Worm (Caenorhabditis elegans): ENCODE results near the gene T26C12.3.

The T26C12.3 gene

ce11 chrIV:3294553-3295185 is 21.5 kb upstream of the T26C12.3 start, which contains the start of gene W08E12.7 (continued):
- TF ChIP-seq ceh-82 (tag; optimal IDR thresholded peaks at IDR 0.05) (no peak), hlh-30 (tag; optimal IDR thresholded peaks at IDR 0.05; ENCODE audit: insufficient read depth) (peak; percentile 97), snpc-1.2 (GFP tag; IDR thresholded peaks at IDR 0.05) (0 out of 2 replicates have a peak, but pooled peaks have one; percentile 36), lin-15B (tag; optimal IDR thresholded peaks at IDR 0.05) (peak; percentile 91), spr-1 (tag; optimal IDR thresholded peaks at IDR 0.05) (peak; percentile 68), jun-1 (tag; optimal IDR thresholded peaks at IDR 0.05) (peak; percentile 66), unc-62 (GFP tag; optimal IDR thresholded peaks at IDR 0.05 in 1 of 2) (peak in 1 of 2 experiments; percentile 71), unc-62 (tag; optimal IDR thresholded peaks at IDR 0.05) (no peak), nhr-76 (tag; optimal IDR thresholded peaks at IDR 0.05) (no peak), fkh-10 (GFP tag; optimal IDR thresholded peaks at IDR 0.05) (peak; percentile 77), Y75B8A.6 (GFP tag; IDR thresholded peaks at IDR 0.05) (no peak), hmg-1.1 (GFP tag; IDR thresholded peaks at IDR 0.05) (peak; percentile 87), ama-1 (optimal IDR thresholded peaks at IDR 0.05) (peak; percentile 77), daf-16 (GFP tag; optimal IDR thresholded peaks at IDR 0.05) (peak in 1 of 2 experiments; percentile 68), daf-16 (tag; optimal IDR thresholded peaks at IDR 0.05) (peak; percentile 93), dmd-8 (GFP tag; IDR thresholded peaks at IDR 0.05) (no peak), lin-39 (tag; optimal IDR thresholded peaks at IDR 0.05) (no peak), lir-3 (tag; optimal IDR thresholded peaks at IDR 0.05) (no peak), F44E2.7 (GFP tag; IDR thresholded peaks at IDR 0.05) (no peak), lin-38 (GFP tag; IDR thresholded peaks at IDR 0.05) (peak; percentile 100), egl-43 (GFP tag; IDR thresholded peaks at IDR 0.05) (no peak), R02D3.7 (tag; optimal IDR thresholded peaks at IDR 0.05) (peak; percentile 53), tra-1 (GFP tag; IDR thresholded peaks at IDR 0.05) (peak; percentile 64; the same call in 1 of the 2 replicates), lin-13 (GFP tag; optimal IDR thresholded peaks at IDR 0.05) (peak; percentile 97), ctbp-1 (GFP tag; IDR thresholded peaks at IDR 0.05) (peak; percentile 57; the same call in 1 of the 2 replicates), dpl-1 (GFP tag; optimal IDR thresholded peaks at IDR 0.05) (peak; percentile 92), sdz-12 (GFP tag; optimal IDR thresholded peaks at IDR 0.05) (no peak), F37D6.2 (tag; optimal IDR thresholded peaks at IDR 0.05) (peak; percentile 69), saeg-2 (GFP tag; IDR thresholded peaks at IDR 0.05) (no peak), set-16 (GFP tag; IDR thresholded peaks at IDR 0.05) (no peak), pqm-1 (tag; optimal IDR thresholded peaks at IDR 0.05) (peak; percentile 82), ZK337.2 (GFP tag; IDR thresholded peaks at IDR 0.05) (no peak), Y5F2A.4 (GFP tag; optimal IDR thresholded peaks at IDR 0.05) (no peak), tag-97 (GFP tag; IDR thresholded peaks at IDR 0.05) (no peak), mes-2 (tag; optimal IDR thresholded peaks at IDR 0.05; ENCODE audit: poor library complexity, severe bottlenecking) (peak; percentile 96), lin-29 (GFP tag; IDR thresholded peaks at IDR 0.05) (peak; percentile 71; the same call in 1 of the 2 replicates)

ce11 chrIV:3293800-3294493 is 20.8 kb upstream of the T26C12.3 start:
- TF ChIP-seq hlh-30 (tag; optimal IDR thresholded peaks at IDR 0.05; ENCODE audit: insufficient read depth): peak; percentile 20
- no peak for TF ChIP-seq tra-1 (GFP tag; IDR thresholded peaks at IDR 0.05)
- TF ChIP-seq hmg-1.1 (GFP tag; IDR thresholded peaks at IDR 0.05): no peak
- TF ChIP-seq set-16 (GFP tag; IDR thresholded peaks at IDR 0.05): peak; percentile 31; the same call in 1 of the 2 replicates

ce11 chrIV:3291977-3292561 is 18.9 kb upstream of the T26C12.3 start, which contains the start of gene W08E12.8:
Gene W08E12.8, plus strand, starts transcription at chrIV:3292371.
- no peak for TF ChIP-seq cey-2 (tag; optimal IDR thresholded peaks at IDR 0.05; ENCODE audit: borderline replicate concordance, insufficient read depth)
- peak; percentile 66 for TF ChIP-seq set-16 (GFP tag; IDR thresholded peaks at IDR 0.05)
- no peak for TF ChIP-seq egl-43 (GFP tag; IDR thresholded peaks at IDR 0.05)
- TF ChIP-seq Y5F2A.4 (GFP tag; optimal IDR thresholded peaks at IDR 0.05): no peak
- TF ChIP-seq mxl-3 (GFP tag; optimal IDR thresholded peaks at IDR 0.05): peak; percentile 6
- peak; percentile 58 for TF ChIP-seq hlh-30 (tag; optimal IDR thresholded peaks at IDR 0.05; ENCODE audit: insufficient read depth)
- no peak for TF ChIP-seq lim-7 (GFP tag; IDR thresholded peaks at IDR 0.05)
- TF ChIP-seq F44E2.7 (GFP tag; IDR thresholded peaks at IDR 0.05): no peak
- TF ChIP-seq hlh-11 (tag; optimal IDR thresholded peaks at IDR 0.05): peak; percentile 3
